Fruit fly (Drosophila melanogaster) whole organism, embryonic: Measurements from ENCODE around the gene CG14034.
A peak's percentile ranks its signal among the peaks of the same experiment; 100 is the strongest.

Experiments used
- Abd-B ChIP-seq: fragments of 200-800 bp; sonication (Bioruptor generic); optimal IDR thresholded peaks from 2 replicates; lab custom pipeline; 2018; ENCODE audit warnings: missing biosample characterization, mild to moderate bottlenecking, missing genetic modification characterization, moderate library complexity
- CG10209 ChIP-seq: fragments of 200-800 bp; sonication (Bioruptor generic); optimal IDR thresholded peaks from 3 replicates; lab custom pipeline; 2017; ENCODE audit warnings: missing biosample characterization, mild to moderate bottlenecking, missing genetic modification characterization, missing genetic modification reagents
- CG11504 ChIP-seq: fragments of 200-800 bp; sonication (Bioruptor generic); optimal IDR thresholded peaks from 3 replicates; lab custom pipeline; 2019; ENCODE audit warnings: missing biosample characterization, mild to moderate bottlenecking, missing genetic modification characterization, moderate library complexity
- CG11695 ChIP-seq: fragments of 200-800 bp; sonication (Bioruptor generic); IDR thresholded peaks from 3 replicates; pipeline ENCODE4 v1.3.6; 2022; ENCODE audit warnings: missing biosample characterization, missing genetic modification characterization
- CG12104 ChIP-seq: fragments of 200-800 bp; sonication (Bioruptor generic); optimal IDR thresholded peaks from 3 replicates; lab custom pipeline; 2016; ENCODE audit warnings: missing biosample characterization, missing genetic modification characterization
- CG12769 ChIP-seq: fragments of 200-800 bp; sonication (Bioruptor generic); optimal IDR thresholded peaks from 2 replicates; lab custom pipeline; 2019; ENCODE audit warnings: missing biosample characterization, mild to moderate bottlenecking, missing genetic modification characterization, moderate library complexity
- CG15269 ChIP-seq: fragments of 200-800 bp; sonication (Bioruptor generic); optimal IDR thresholded peaks from 2 replicates; lab custom pipeline; 2018; ENCODE audit warnings: missing biosample characterization, mild to moderate bottlenecking, missing genetic modification characterization, moderate library complexity
- CG1603 ChIP-seq: fragments of 200-800 bp; sonication (Bioruptor generic); optimal IDR thresholded peaks from 2 replicates; lab custom pipeline; 2019; ENCODE audit warnings: missing biosample characterization, mild to moderate bottlenecking, missing genetic modification characterization, moderate library complexity
- CG17361 ChIP-seq: fragments of 200-800 bp; sonication (Bioruptor generic); IDR thresholded peaks from 3 replicates; pipeline ENCODE4 v1.3.6; 2022; ENCODE audit warnings: missing biosample characterization, missing genetic modification characterization
- CG18599 ChIP-seq: fragments of 200-800 bp; sonication (Bioruptor generic); optimal IDR thresholded peaks from 3 replicates; lab custom pipeline; 2017; ENCODE audit warnings: missing biosample characterization, missing genetic modification characterization, mild to moderate bottlenecking, moderate library complexity, missing genetic modification reagents
- CG3281 ChIP-seq: fragments of 200-800 bp; sonication (Bioruptor generic); optimal IDR thresholded peaks from 3 replicates; lab custom pipeline; 2017; ENCODE audit warnings: missing biosample characterization, mild to moderate bottlenecking, missing genetic modification characterization
- CG3407 ChIP-seq: fragments of 200-800 bp; sonication (Bioruptor generic); optimal IDR thresholded peaks from 2 replicates; lab custom pipeline; 2018; ENCODE audit warnings: missing biosample characterization, mild to moderate bottlenecking, missing genetic modification characterization
- CG34422 ChIP-seq: fragments of 200-800 bp; sonication (Bioruptor generic); IDR thresholded peaks from 3 replicates; pipeline ENCODE4 v1.3.6; 2022; ENCODE audit warnings: missing biosample characterization, missing genetic modification characterization
- CG4282 ChIP-seq: fragments of 200-800 bp; sonication (Bioruptor generic); optimal IDR thresholded peaks from 2 replicates; lab custom pipeline; 2016; ENCODE audit warnings: missing biosample characterization, missing genetic modification characterization
- CG7357 ChIP-seq: fragments of 200-800 bp; sonication (Bioruptor generic); IDR thresholded peaks from 3 replicates; pipeline ENCODE4 v1.3.6; 2022; ENCODE audit warnings: missing biosample characterization, missing genetic modification characterization
- CG8359 ChIP-seq: fragments of 200-800 bp; sonication (Bioruptor generic); optimal IDR thresholded peaks from 2 replicates; lab custom pipeline; 2017; ENCODE audit warnings: missing biosample characterization, mild to moderate bottlenecking, missing genetic modification characterization, borderline replicate concordance
- CG8388 ChIP-seq: fragments of 200-800 bp; sonication (Bioruptor generic); optimal IDR thresholded peaks from 2 replicates; lab custom pipeline; 2019; ENCODE audit warnings: missing biosample characterization, mild to moderate bottlenecking, missing genetic modification characterization, moderate library complexity
- CG9437 ChIP-seq: fragments of 200-800 bp; sonication (Bioruptor generic); optimal IDR thresholded peaks from 2 replicates; lab custom pipeline; 2018; ENCODE audit warnings: missing biosample characterization, mild to moderate bottlenecking, missing genetic modification characterization
- CG9609 ChIP-seq: fragments of 200-800 bp; sonication (Bioruptor generic); optimal IDR thresholded peaks from 3 replicates; lab custom pipeline; 2016; ENCODE audit warnings: missing biosample characterization, missing genetic modification characterization
- HLH4C ChIP-seq: fragments of 200-800 bp; sonication (Bioruptor generic); IDR thresholded peaks from 3 replicates; pipeline ENCODE4 v1.3.6; 2022; ENCODE audit warnings: missing biosample characterization, missing genetic modification characterization; ENCODE audit not compliant: partially characterized antibody
- Med ChIP-seq: fragments of 200-800 bp; sonication (Bioruptor generic); peaks from one replicate; lab custom pipeline; 2016; ENCODE audit warnings: missing biosample characterization, missing genetic modification characterization, mild to moderate bottlenecking, inconsistent platforms, moderate library complexity
- Optix ChIP-seq: fragments of 200-800 bp; sonication (Bioruptor generic); IDR thresholded peaks from 3 replicates; pipeline ENCODE4 v1.3.6; 2022; ENCODE audit warnings: missing biosample characterization, missing genetic modification characterization
- Stat92E ChIP-seq, 3 experiments: fragments of >200 bp in 2 of 3; fragments of 200-800 bp in 1 of 3; sonication (Bioruptor generic) in 1 of 3; optimal IDR thresholded peaks; 2 replicates each; lab custom pipeline; 2017 to 2019; ENCODE audit warnings: missing biosample characterization in 3 of 3, missing genetic modification characterization in 3 of 3, mild to moderate bottlenecking in 1 of 3, moderate library complexity in 1 of 3
- Trl ChIP-seq, 3 experiments: fragments of >200 bp in 2 of 3; fragments of 200-800 bp in 1 of 3; sonication (Bioruptor generic) in 1 of 3; optimal IDR thresholded peaks; 2 replicates in 1 of 3; 3 replicates in 2 of 3; lab custom pipeline; 2016 to 2017; ENCODE audit warnings: missing biosample characterization in 1 of 3, missing genetic modification characterization in 1 of 3
- Xrp1 ChIP-seq: fragments of 200-800 bp; sonication (Bioruptor generic); IDR thresholded peaks from 2 replicates; pipeline ENCODE4 v1.3.6; 2022; ENCODE audit warnings: missing biosample characterization, missing genetic modification characterization
- abd-A ChIP-seq: fragments of 200-800 bp; sonication (Bioruptor generic); optimal IDR thresholded peaks from 3 replicates; lab custom pipeline; 2019; ENCODE audit warnings: missing biosample characterization, mild to moderate bottlenecking, missing genetic modification characterization, moderate library complexity
- ara ChIP-seq: fragments of 200-800 bp; sonication (Bioruptor generic); IDR thresholded peaks from 2 replicates; pipeline ENCODE4 v1.3.6; 2022; ENCODE audit warnings: missing biosample characterization, missing genetic modification characterization
- cad ChIP-seq: fragments of >200 bp; optimal IDR thresholded peaks from 2 replicates; lab custom pipeline; 2017; ENCODE audit warnings: missing biosample characterization, missing genetic modification characterization
- chinmo ChIP-seq: fragments of 200-800 bp; sonication (Bioruptor generic); IDR thresholded peaks from 4 replicates; pipeline ENCODE4 v1.3.6; 2022; ENCODE audit warnings: missing biosample characterization, missing genetic modification characterization; ENCODE audit not compliant: partially characterized antibody
- corto ChIP-seq: fragments of 200-800 bp; sonication (Bioruptor generic); optimal IDR thresholded peaks from 2 replicates; lab custom pipeline; 2016; ENCODE audit warnings: missing biosample characterization, mild to moderate bottlenecking, missing genetic modification characterization, moderate library complexity
- dan ChIP-seq: fragments of 200-800 bp; sonication (Bioruptor generic); IDR thresholded peaks from 2 replicates; pipeline ENCODE4 v1.3.6; 2022; ENCODE audit warnings: missing biosample characterization, missing genetic modification characterization
- dmrt11E ChIP-seq: fragments of 200-800 bp; sonication (Bioruptor generic); optimal IDR thresholded peaks from 3 replicates; lab custom pipeline; 2018; ENCODE audit warnings: missing biosample characterization, mild to moderate bottlenecking, missing genetic modification characterization, moderate library complexity
- dmrt99B ChIP-seq: fragments of 200-800 bp; sonication (Bioruptor generic); optimal IDR thresholded peaks from 2 replicates; lab custom pipeline; 2018; ENCODE audit warnings: missing biosample characterization, mild to moderate bottlenecking, missing genetic modification characterization, moderate library complexity
- dysf ChIP-seq: fragments of 200-800 bp; sonication (Bioruptor generic); IDR thresholded peaks from 3 replicates; pipeline ENCODE4 v1.3.6; 2022; ENCODE audit warnings: missing biosample characterization, missing genetic modification characterization
- ems ChIP-seq: fragments of 200-800 bp; sonication (Bioruptor generic); optimal IDR thresholded peaks from 3 replicates; lab custom pipeline; 2016; ENCODE audit warnings: missing biosample characterization, missing genetic modification characterization
- fu2 ChIP-seq: fragments of 200-800 bp; sonication (Bioruptor generic); optimal IDR thresholded peaks from 2 replicates; lab custom pipeline; 2016; ENCODE audit warnings: missing biosample characterization, missing genetic modification characterization
- oc ChIP-seq: fragments of 200-800 bp; sonication (Bioruptor generic); optimal IDR thresholded peaks from 2 replicates; lab custom pipeline; 2018; ENCODE audit warnings: missing biosample characterization, mild to moderate bottlenecking, missing genetic modification characterization, moderate library complexity
- sc ChIP-seq, 3 experiments: fragments of >200 bp in 2 of 3; fragments of 200-800 bp in 1 of 3; sonication (Bioruptor generic) in 1 of 3; optimal IDR thresholded peaks; 2 replicates in 2 of 3; 3 replicates in 1 of 3; lab custom pipeline; 2017; ENCODE audit warnings: mild to moderate bottlenecking in 1 of 3, missing biosample characterization in 1 of 3, missing genetic modification characterization in 1 of 3, missing genetic modification reagents in 1 of 3
- unpg ChIP-seq: fragments of 200-800 bp; sonication (Bioruptor generic); optimal IDR thresholded peaks from 3 replicates; lab custom pipeline; 2018; ENCODE audit warnings: missing biosample characterization, mild to moderate bottlenecking, missing genetic modification characterization, moderate library complexity
- vfl ChIP-seq: fragments of 200-800 bp; sonication (Bioruptor generic); optimal IDR thresholded peaks from 2 replicates; lab custom pipeline; 2016; ENCODE audit warnings: missing biosample characterization, missing genetic modification characterization
- vvl ChIP-seq: fragments of 200-800 bp; sonication (Bioruptor generic); IDR thresholded peaks from 2 replicates; pipeline ENCODE4 v1.3.6; 2022; ENCODE audit warnings: missing biosample characterization, missing genetic modification characterization
- zfh1 ChIP-seq: fragments of 200-800 bp; sonication (Bioruptor generic); IDR thresholded peaks from 3 replicates; pipeline ENCODE4 v1.3.6; 2022; ENCODE audit warnings: missing biosample characterization, missing genetic modification characterization

CG14034 gene

dm6 chr2L:5261223-5261984 is 45.1 kb upstream of the CG14034 start (continued):
- TF ChIP-seq CG18599 (GFP tag; lab: Kevin White, UChicago): peak; percentile 25

dm6 chr2L:5260267-5260666 is 43.9 kb upstream of the CG14034 start:
- peak; percentile 93 for TF ChIP-seq oc (tag; lab: Kevin White, UChicago)
- TF ChIP-seq CG10209 (GFP tag; lab: Kevin White, UChicago): no peak
- no peak for TF ChIP-seq Optix
- no peak for TF ChIP-seq CG3281 (GFP tag; lab: Kevin White, UChicago)
- 0 out of 4 replicates have a peak, but pooled peaks have one; percentile 10 for TF ChIP-seq chinmo (GFP tag; lab: Robert Waterston, UW)
- no peak for TF ChIP-seq CG9609 (GFP tag; lab: Kevin White, UChicago)
- no peak for TF ChIP-seq zfh1
- peak; percentile 20 for TF ChIP-seq CG8359 (GFP tag; lab: Kevin White, UChicago)
- no peak for TF ChIP-seq CG4282 (GFP tag; lab: Kevin White, UChicago)
- peak; percentile 42 for TF ChIP-seq abd-A
- TF ChIP-seq fu2 (GFP tag; lab: Kevin White, UChicago): no peak
- no peak for TF ChIP-seq dysf (GFP tag; lab: Robert Waterston, UW)
- no peak for TF ChIP-seq Trl (optimal IDR thresholded peaks at IDR 0.05; lab: Kevin White, UChicago)
- no peak for TF ChIP-seq Trl (GFP tag; optimal IDR thresholded peaks at IDR 0.05; lab: Kevin White, UChicago)
- no peak for TF ChIP-seq CG9437 (GFP tag; lab: Kevin White, UChicago)
- no peak for TF ChIP-seq CG34422 (GFP tag; lab: Robert Waterston, UW)
- no peak for TF ChIP-seq vfl (GFP tag; lab: Kevin White, UChicago)
- 0 out of 2 replicates have a peak, but pooled peaks have one; percentile 5 for TF ChIP-seq Xrp1 (GFP tag; lab: Robert Waterston, UW)

dm6 chr2L:5259076-5259843 is 42.9 kb upstream of the CG14034 start:
- TF ChIP-seq CG8359 (GFP tag; lab: Kevin White, UChicago): peak; percentile 97
- no peak for TF ChIP-seq CG8388 (GFP tag; lab: Kevin White, UChicago)
- peak in 1 of 3 experiments; percentile 35 for TF ChIP-seq Stat92E (GFP tag; optimal IDR thresholded peaks at IDR 0.05; lab: Kevin White, UChicago)
- TF ChIP-seq abd-A: peak; percentile 86
- 0 out of 2 replicates have a peak, but pooled peaks have one; percentile 6 for TF ChIP-seq ara (GFP tag; lab: Robert Waterston, UW)
- no peak for TF ChIP-seq dan
- TF ChIP-seq CG3407 (GFP tag; lab: Kevin White, UChicago): no peak
- no peak for TF ChIP-seq dmrt11E (tag; lab: Kevin White, UChicago)
- TF ChIP-seq oc (tag; lab: Kevin White, UChicago): peak; percentile 83
- peak; percentile 16 for TF ChIP-seq Abd-B
- TF ChIP-seq CG11695 (GFP tag; lab: Robert Waterston, UW): no peak
- TF ChIP-seq CG7357 (GFP tag; lab: Robert Waterston, UW): no peak
- peak; percentile 20 for TF ChIP-seq cad (GFP tag; lab: Kevin White, UChicago)
- TF ChIP-seq CG1603 (tag; lab: Kevin White, UChicago): no peak
- no peak for TF ChIP-seq sc (optimal IDR thresholded peaks at IDR 0.05; lab: Kevin White, UChicago)
- TF ChIP-seq sc (GFP tag; optimal IDR thresholded peaks at IDR 0.05; lab: Kevin White, UChicago): no peak
- no peak for TF ChIP-seq CG12104 (GFP tag; lab: Kevin White, UChicago)
- no peak for TF ChIP-seq unpg (GFP tag; lab: Kevin White, UChicago)
- 0 out of 3 replicates have a peak, but pooled peaks have one; percentile 11 for TF ChIP-seq CG17361 (GFP tag; lab: Robert Waterston, UW)
- no peak for TF ChIP-seq dmrt99B (tag; lab: Kevin White, UChicago)
- peak; percentile 62 for TF ChIP-seq Med (GFP tag; lab: Kevin White, UChicago)
- TF ChIP-seq ems (GFP tag; lab: Kevin White, UChicago): no peak
- TF ChIP-seq vvl: peak; percentile 20; the same call in 1 of the 2 replicates
- TF ChIP-seq CG12769 (tag; lab: Kevin White, UChicago): peak; percentile 25
- TF ChIP-seq HLH4C (GFP tag; lab: Robert Waterston, UW): 0 out of 3 replicates have a peak, but pooled peaks have one; percentile 26
- peak; percentile 59 for TF ChIP-seq CG15269
- TF ChIP-seq CG11504 (tag; lab: Kevin White, UChicago): peak; percentile 15
- TF ChIP-seq corto: no peak
